Worm (Caenorhabditis elegans) whole organism, young adult: Measurements from ENCODE around the gene F23F1.6.

ENCODE experiments used
- F23B12.7 ChIP-seq: sonication (generic microtip); optimal IDR thresholded peaks from 2 replicates; lab custom pipeline; 2017; ENCODE audit warnings: missing genetic modification characterization, mild to moderate bottlenecking, missing compliant biosample characterization, antibody characterized with exemption, moderate library complexity; ENCODE audit not compliant: insufficient read depth
- F49E8.2 ChIP-seq: sonication (generic microtip); optimal IDR thresholded peaks from 3 replicates; lab custom pipeline; 2017; ENCODE audit warnings: missing genetic modification characterization, mild to moderate bottlenecking, missing compliant biosample characterization, antibody characterized with exemption, moderate library complexity; ENCODE audit not compliant: insufficient read depth
- ama-1 ChIP-seq, 3 experiments: fragments of 150-350 bp in 1 of 3; sonication (generic microtip) in 2 of 3; optimal IDR thresholded peaks; 2 replicates each; lab custom pipeline; 2014 to 2018; ENCODE audit warnings: missing biosample characterization in 2 of 3, missing genetic modification characterization in 2 of 3, missing genetic modification reagents in 2 of 3
- ceh-91 ChIP-seq: fragments of 200-800 bp; sonication (Bioruptor generic); IDR thresholded peaks from 2 replicates; pipeline ENCODE4 v1.3.6; 2022; ENCODE audit warnings: missing genetic modification reagents, missing genetic modification characterization, missing compliant biosample characterization
- ets-4 ChIP-seq: fragments of 200-800 bp; sonication (Bioruptor generic); optimal IDR thresholded peaks from 2 replicates; lab custom pipeline; 2018; ENCODE audit warnings: mild to moderate bottlenecking, missing genetic modification characterization, missing compliant biosample characterization
- madf-3 ChIP-seq: fragments of 200-800 bp; sonication (Bioruptor generic); IDR thresholded peaks from 2 replicates; pipeline ENCODE4 v1.3.6; 2022; ENCODE audit warnings: missing genetic modification reagents, missing genetic modification characterization, missing compliant biosample characterization
- nhr-90 ChIP-seq: sonication (generic microtip); optimal IDR thresholded peaks from 2 replicates; lab custom pipeline; 2016; ENCODE audit warnings: missing genotype, mild to moderate bottlenecking, missing genetic modification characterization, missing compliant biosample characterization
- pbrm-1 ChIP-seq: fragments of 200-800 bp; sonication (Bioruptor generic); IDR thresholded peaks from 2 replicates; pipeline ENCODE4 v1.3.6; 2022; ENCODE audit warnings: missing genetic modification reagents, missing genetic modification characterization, missing compliant biosample characterization
- snpc-4 ChIP-seq, 5 experiments: fragments of 150-350 bp in 1 of 5; sonication (generic microtip) in 4 of 5; optimal IDR thresholded peaks; 2 replicates each; lab custom pipeline; 2014 to 2018; ENCODE audit warnings: missing genetic modification characterization in 5 of 5, missing biosample characterization in 3 of 5, antibody characterized with exemption in 2 of 5, mild to moderate bottlenecking in 2 of 5, missing compliant biosample characterization in 2 of 5, missing genotype in 2 of 5, moderate library complexity in 2 of 5, missing genetic modification reagents in 1 of 5
- unc-62 ChIP-seq: fragments of 150-350 bp; optimal IDR thresholded peaks from 2 replicates; lab custom pipeline; 2014; ENCODE audit warnings: missing biosample characterization, missing genetic modification reagents, missing genetic modification characterization
- ztf-25 ChIP-seq: fragments of 200-800 bp; sonication (Bioruptor generic); IDR thresholded peaks from 2 replicates; pipeline ENCODE4 v1.3.6; 2022; ENCODE audit warnings: missing genetic modification reagents, missing genetic modification characterization, missing compliant biosample characterization
- ztf-28 ChIP-seq: fragments of 200-800 bp; sonication (Bioruptor generic); IDR thresholded peaks from 2 replicates; pipeline ENCODE4 v1.3.6; 2022; ENCODE audit warnings: missing genetic modification reagents, missing genetic modification characterization, missing compliant biosample characterization

DNA sequence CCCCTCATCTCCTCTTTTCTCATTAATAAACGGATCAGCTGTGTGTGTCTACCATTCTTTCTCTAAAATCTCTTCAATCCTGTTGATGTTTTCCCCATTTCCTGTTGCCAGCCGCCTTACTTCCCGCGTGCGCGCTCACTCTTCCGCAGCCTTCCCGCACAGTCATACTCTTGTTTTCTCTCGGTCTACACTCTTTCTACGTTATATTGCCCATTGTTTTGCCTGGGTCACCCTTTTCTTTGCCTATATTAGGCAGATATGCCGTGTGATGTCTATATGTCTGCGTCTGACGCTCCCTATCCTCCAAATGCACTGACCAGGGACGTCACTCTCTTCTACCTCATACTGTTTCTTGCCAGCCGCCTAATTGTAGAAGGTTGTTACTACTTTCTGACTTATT, 29.2 kb upstream of the F23F1.6 start:
- no peak for TF ChIP-seq F49E8.2
- TF ChIP-seq madf-3 (GFP tag; lab: Robert Waterston, UW), result 0 out of 2 replicates have a peak, but pooled peaks have one; percentile 34
- TF ChIP-seq pbrm-1 (GFP tag; lab: Robert Waterston, UW), result no peak
- no peak for TF ChIP-seq ama-1 (optimal IDR thresholded peaks at IDR 0.05; lab: Kevin White, UChicago)
- TF ChIP-seq ama-1 (GFP tag; optimal IDR thresholded peaks at IDR 0.05; lab: Kevin White, UChicago), result no peak
- TF ChIP-seq ztf-25 (GFP tag; lab: Robert Waterston, UW), result no peak
- TF ChIP-seq ets-4, result no peak
- TF ChIP-seq snpc-4 (GFP tag; optimal IDR thresholded peaks at IDR 0.05; lab: Kevin White, UChicago), result no peak
- TF ChIP-seq snpc-4 (tag; optimal IDR thresholded peaks at IDR 0.05; lab: Kevin White, UChicago), result no peak
- no peak for TF ChIP-seq F23B12.7 (tag; lab: Kevin White, UChicago)
- no peak for TF ChIP-seq unc-62 (GFP tag; lab: Kevin White, UChicago)
- TF ChIP-seq nhr-90 (tag; lab: Kevin White, UChicago), result no peak
- TF ChIP-seq ceh-91 (GFP tag; lab: Robert Waterston, UW), result no peak
- TF ChIP-seq ztf-28 (GFP tag; lab: Robert Waterston, UW), result no peak
